Worm (Caenorhabditis elegans): ENCODE data around the gene mat-2.

Gene mat-2

DNA sequence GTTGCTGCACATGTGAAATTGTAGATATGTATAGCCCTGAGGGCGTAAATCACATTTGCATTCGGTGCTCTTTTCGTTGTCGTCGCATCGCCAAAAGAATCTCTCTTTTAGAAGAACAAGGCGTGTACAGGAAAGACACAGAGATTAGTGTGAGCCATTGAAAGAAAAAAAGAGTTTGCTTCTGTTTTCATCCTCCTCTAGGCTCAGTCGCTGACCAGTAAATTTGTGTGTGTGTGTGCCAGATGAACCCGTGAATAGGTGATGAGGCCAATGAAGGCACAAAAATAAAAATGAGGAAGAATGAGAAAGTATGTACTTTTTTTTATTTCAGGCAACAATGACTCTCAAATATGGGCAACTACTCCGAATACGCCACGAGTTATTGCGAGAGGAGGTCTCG is at the start of gene mat-2:
Gene mat-2, plus strand, starts transcription at position 301 of the 400 bp plus-strand sequence.
- TF ChIP-seq ceh-48 (tag; optimal IDR thresholded peaks at IDR 0.05), result no peak
- no peak for TF ChIP-seq odd-2 (tag; optimal IDR thresholded peaks at IDR 0.05)
- no peak for TF ChIP-seq zip-5 (tag; optimal IDR thresholded peaks at IDR 0.05)
- no peak for TF ChIP-seq lin-11 (tag; optimal IDR thresholded peaks at IDR 0.05)
- no peak for TF ChIP-seq ahr-1 (tag; optimal IDR thresholded peaks at IDR 0.05)
- no peak for TF ChIP-seq unc-86 (tag; optimal IDR thresholded peaks at IDR 0.05)
- no peak for TF ChIP-seq eyg-1 (tag; optimal IDR thresholded peaks at IDR 0.05)
- TF ChIP-seq che-1 (tag; optimal IDR thresholded peaks at IDR 0.05), result no peak
- TF ChIP-seq syd-9 (tag; optimal IDR thresholded peaks at IDR 0.05), result no peak

DNA sequence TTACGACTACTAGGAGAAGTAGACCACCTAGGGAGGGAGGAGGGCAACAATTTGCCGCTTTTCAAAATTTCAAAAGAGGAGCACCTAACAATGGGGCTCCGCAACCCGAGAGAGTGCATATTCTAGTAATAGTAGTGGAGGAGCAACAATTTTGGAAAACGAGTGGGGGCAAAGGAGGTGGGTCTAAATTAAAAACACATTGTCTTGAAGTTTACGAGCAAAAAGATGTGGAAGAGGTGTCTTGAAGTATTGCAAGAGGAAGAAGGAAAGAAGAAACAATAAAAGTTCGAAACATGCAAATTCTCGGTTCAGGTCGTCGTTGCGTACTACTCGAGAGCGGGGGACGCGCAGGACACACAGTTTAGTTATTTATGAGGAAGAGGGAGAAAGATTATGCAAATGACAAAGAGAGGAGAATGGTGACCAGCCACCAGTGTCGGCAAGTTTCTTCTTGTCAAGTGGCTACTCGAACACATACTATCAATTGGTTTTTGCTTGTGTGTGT is 48.3 kb upstream of the mat-2 start:
- no peak for TF ChIP-seq pha-2 (tag; optimal IDR thresholded peaks at IDR 0.05)
- TF ChIP-seq unc-3 (GFP tag; conservative IDR thresholded peaks at IDR 0.05), result no peak
- TF ChIP-seq unc-3 (tag; optimal IDR thresholded peaks at IDR 0.05), result no peak
- TF ChIP-seq ahr-1 (tag; optimal IDR thresholded peaks at IDR 0.05), result no peak
- peak; percentile 20 for TF ChIP-seq ref-2 (tag; optimal IDR thresholded peaks at IDR 0.05)
- no peak for TF ChIP-seq dve-1 (tag; optimal IDR thresholded peaks at IDR 0.05)
- no peak for TF ChIP-seq ceh-30 (tag; optimal IDR thresholded peaks at IDR 0.05)
- no peak for TF ChIP-seq pha-4 (tag; optimal IDR thresholded peaks at IDR 0.05)
- no peak for TF ChIP-seq hlh-30 (tag; optimal IDR thresholded peaks at IDR 0.05; ENCODE audit: insufficient read depth)

DNA sequence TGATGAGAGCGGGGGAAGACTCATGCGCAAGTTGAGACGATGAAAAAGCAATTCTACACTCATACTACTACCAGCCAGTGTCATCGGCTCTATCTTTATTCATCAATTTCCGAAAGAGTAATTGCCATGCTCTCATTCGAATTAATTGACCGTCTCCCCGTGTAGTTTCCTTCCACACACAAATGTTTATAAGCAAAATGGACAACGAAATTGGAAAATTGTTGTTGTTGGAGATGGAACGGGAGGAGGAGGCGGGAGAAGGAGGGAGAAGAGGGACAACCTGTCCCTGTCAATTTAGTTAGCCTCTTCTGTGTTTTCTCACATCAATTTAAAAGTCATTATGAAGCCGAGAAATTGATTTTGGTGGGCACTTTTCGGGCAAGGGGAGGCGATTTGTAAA is 40.0 kb upstream of the mat-2 start:
- peak; percentile 2 for TF ChIP-seq ceh-31 (tag; optimal IDR thresholded peaks at IDR 0.05)
- peak; percentile 0 for TF ChIP-seq unc-55 (GFP tag; optimal IDR thresholded peaks at IDR 0.05)
- TF ChIP-seq npax-4 (tag; optimal IDR thresholded peaks at IDR 0.05), result no peak
- no peak for TF ChIP-seq tbx-7 (tag; optimal IDR thresholded peaks at IDR 0.05)
- no peak for TF ChIP-seq mec-3 (tag; optimal IDR thresholded peaks at IDR 0.05; ENCODE audit: borderline replicate concordance)
- TF ChIP-seq unc-42 (tag; optimal IDR thresholded peaks at IDR 0.05), result peak; percentile 54
- no peak for TF ChIP-seq che-1 (tag; optimal IDR thresholded peaks at IDR 0.05)
- peak; percentile 16 for TF ChIP-seq ceh-14 (tag; optimal IDR thresholded peaks at IDR 0.05)
- no peak for TF ChIP-seq lim-6 (tag; optimal IDR thresholded peaks at IDR 0.05)
- TF ChIP-seq lin-11 (tag; optimal IDR thresholded peaks at IDR 0.05), result no peak
- no peak for TF ChIP-seq tbx-2 (tag; optimal IDR thresholded peaks at IDR 0.05)
- no peak for TF ChIP-seq odd-2 (tag; optimal IDR thresholded peaks at IDR 0.05)
- TF ChIP-seq nhr-11 (tag; optimal IDR thresholded peaks at IDR 0.05), result no peak
- no peak for TF ChIP-seq hlh-8 (tag; optimal IDR thresholded peaks at IDR 0.05)

DNA sequence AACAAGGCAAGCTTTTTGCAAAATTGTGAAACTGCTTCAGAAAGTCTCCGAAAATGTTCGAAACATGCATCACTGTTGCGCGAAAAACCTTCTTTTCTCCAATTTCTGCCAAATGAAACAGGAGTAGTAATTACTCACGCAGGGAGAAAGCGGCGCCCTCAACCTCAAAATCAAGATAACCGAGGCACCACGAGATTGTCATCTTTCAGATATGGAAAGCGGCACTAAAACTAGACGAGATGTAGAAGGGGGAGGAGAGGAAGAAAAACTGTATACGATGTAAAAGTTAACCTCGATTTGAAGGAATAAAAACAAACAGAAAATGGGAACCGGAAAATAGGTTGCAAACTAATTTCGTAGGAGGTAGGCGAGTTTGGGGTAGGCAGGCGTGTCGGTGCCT is 36.0 kb upstream of the mat-2 start:
- TF ChIP-seq ceh-6 (GFP tag; optimal IDR thresholded peaks at IDR 0.05) (no peak), ceh-24 (tag; optimal IDR thresholded peaks at IDR 0.05) (no peak), lin-11 (tag; optimal IDR thresholded peaks at IDR 0.05) (no peak), npax-4 (tag; optimal IDR thresholded peaks at IDR 0.05) (no peak), rnt-1 (tag; optimal IDR thresholded peaks at IDR 0.05) (peak; percentile 30), pag-3 (tag; optimal IDR thresholded peaks at IDR 0.05; ENCODE audit: borderline replicate concordance) (no peak), hlh-8 (tag; optimal IDR thresholded peaks at IDR 0.05) (no peak), ceh-31 (tag; optimal IDR thresholded peaks at IDR 0.05) (no peak), tbx-2 (tag; optimal IDR thresholded peaks at IDR 0.05) (no peak)

DNA sequence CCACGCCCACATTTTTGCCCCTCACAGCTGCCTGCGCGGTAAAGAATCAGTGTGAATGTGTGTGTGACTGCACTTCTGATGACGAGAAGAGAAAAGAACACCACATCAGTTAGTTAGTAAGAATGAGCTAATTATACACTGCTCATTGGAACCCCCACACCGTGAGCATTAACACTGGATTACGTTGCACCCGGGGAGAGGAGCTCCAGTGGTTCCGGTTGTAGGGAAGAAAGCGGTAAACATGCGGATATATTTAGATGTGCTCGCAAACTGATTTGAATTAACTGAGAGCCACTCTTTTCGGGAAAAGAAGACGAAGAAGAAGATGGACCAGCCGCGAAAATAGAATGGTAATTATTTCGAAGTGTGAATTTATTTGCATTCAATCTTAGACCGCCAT is 25.7 kb upstream of the mat-2 start:
- TF ChIP-seq T23F11.4 (GFP tag; optimal IDR thresholded peaks at IDR 0.05), result no peak
- TF ChIP-seq ceh-31 (tag; optimal IDR thresholded peaks at IDR 0.05), result peak; percentile 18
- TF ChIP-seq sox-2 (GFP tag; IDR thresholded peaks at IDR 0.05), result no peak
- peak; percentile 77 for TF ChIP-seq unc-42 (tag; optimal IDR thresholded peaks at IDR 0.05)
